Worm (Caenorhabditis elegans): ENCODE measurements around the gene Y32F6B.1.

Y32F6B.1 gene

ce11 chrV:10436612-10437011 lies 47.9 kb downstream of the Y32F6B.1 start, which contains the start of gene set-22:
Gene set-22 (plus strand): TSS chrV:10436912.
- TF ChIP-seq pros-1 (tag; optimal IDR thresholded peaks at IDR 0.05), result no peak
- no peak for TF ChIP-seq zip-5 (tag; optimal IDR thresholded peaks at IDR 0.05)
- TF ChIP-seq dve-1 (tag; optimal IDR thresholded peaks at IDR 0.05), result no peak
- TF ChIP-seq unc-3 (GFP tag; conservative IDR thresholded peaks at IDR 0.05), result no peak
- no peak for TF ChIP-seq unc-3 (tag; optimal IDR thresholded peaks at IDR 0.05)
- TF ChIP-seq rnt-1 (tag; optimal IDR thresholded peaks at IDR 0.05), result no peak
- TF ChIP-seq tbx-2 (tag; optimal IDR thresholded peaks at IDR 0.05), result no peak
- no peak for TF ChIP-seq ttx-3 (tag; optimal IDR thresholded peaks at IDR 0.05)
- TF ChIP-seq ceh-24 (tag; optimal IDR thresholded peaks at IDR 0.05), result no peak
- no peak for TF ChIP-seq mec-3 (tag; optimal IDR thresholded peaks at IDR 0.05; ENCODE audit: borderline replicate concordance)
- no peak for TF ChIP-seq lin-11 (tag; optimal IDR thresholded peaks at IDR 0.05)
- TF ChIP-seq che-1 (tag; optimal IDR thresholded peaks at IDR 0.05), result no peak
- no peak for TF ChIP-seq sox-2 (GFP tag; IDR thresholded peaks at IDR 0.05)

ce11 chrV:10435198-10435597 lies 49.3 kb downstream of the Y32F6B.1 start:
- no peak for TF ChIP-seq zip-5 (tag; optimal IDR thresholded peaks at IDR 0.05)
- TF ChIP-seq ceh-24 (tag; optimal IDR thresholded peaks at IDR 0.05), result no peak
- no peak for TF ChIP-seq lim-6 (tag; optimal IDR thresholded peaks at IDR 0.05)
- TF ChIP-seq hlh-15 (tag; optimal IDR thresholded peaks at IDR 0.05), result no peak
- no peak for TF ChIP-seq pag-3 (tag; optimal IDR thresholded peaks at IDR 0.05; ENCODE audit: borderline replicate concordance)
- no peak for TF ChIP-seq K09A11.1 (tag; optimal IDR thresholded peaks at IDR 0.05; ENCODE audit: insufficient read depth)
- no peak for TF ChIP-seq unc-42 (tag; optimal IDR thresholded peaks at IDR 0.05)
- TF ChIP-seq ttx-3 (tag; optimal IDR thresholded peaks at IDR 0.05), result no peak
- TF ChIP-seq ceh-18 (tag; optimal IDR thresholded peaks at IDR 0.05), result no peak
- no peak for TF ChIP-seq ama-1 (optimal IDR thresholded peaks at IDR 0.05)

- TF ChIP-seq C38D4.7 (GFP tag; optimal IDR thresholded peaks at IDR 0.05) (no peak), lin-11 (tag; optimal IDR thresholded peaks at IDR 0.05) (no peak), pqm-1 (tag; optimal IDR thresholded peaks at IDR 0.05) (no peak), pax-1 (tag; optimal IDR thresholded peaks at IDR 0.05) (no peak), ets-4 (tag; optimal IDR thresholded peaks at IDR 0.05) (no peak), nhr-11 (tag; optimal IDR thresholded peaks at IDR 0.05) (no peak), rnt-1 (tag; optimal IDR thresholded peaks at IDR 0.05) (no peak)
Measured at ce11 chrV:10433721-10434120, 50.8 kb downstream of the Y32F6B.1 start, which contains the start of gene Y32F6A.4. Gene Y32F6A.4 (minus strand): TSS chrV:10434067.

ce11 chrV:10432607-10433006 lies 51.9 kb downstream of the Y32F6B.1 start:
- TF ChIP-seq syd-9 (tag; optimal IDR thresholded peaks at IDR 0.05), result no peak
- TF ChIP-seq hlh-30 (tag; optimal IDR thresholded peaks at IDR 0.05; ENCODE audit: insufficient read depth), result no peak
- TF ChIP-seq ama-1 (optimal IDR thresholded peaks at IDR 0.05), result no peak
- TF ChIP-seq unc-55 (GFP tag; optimal IDR thresholded peaks at IDR 0.05), result no peak
- TF ChIP-seq ets-4 (tag; optimal IDR thresholded peaks at IDR 0.05), result no peak
- TF ChIP-seq dve-1 (tag; optimal IDR thresholded peaks at IDR 0.05), result no peak
- no peak for TF ChIP-seq fkh-6 (tag; optimal IDR thresholded peaks at IDR 0.05)
- no peak for TF ChIP-seq pha-2 (tag; optimal IDR thresholded peaks at IDR 0.05)
- no peak for TF ChIP-seq ceh-45 (GFP tag; IDR thresholded peaks at IDR 0.05)
- TF ChIP-seq lin-11 (tag; optimal IDR thresholded peaks at IDR 0.05), result no peak
- no peak for TF ChIP-seq sox-4 (tag; optimal IDR thresholded peaks at IDR 0.05)
- TF ChIP-seq fax-1 (tag; optimal IDR thresholded peaks at IDR 0.05), result no peak
- TF ChIP-seq elt-4 (tag; optimal IDR thresholded peaks at IDR 0.05), result no peak
- no peak for TF ChIP-seq zip-5 (tag; optimal IDR thresholded peaks at IDR 0.05)
- no peak for TF ChIP-seq madf-2 (tag; optimal IDR thresholded peaks at IDR 0.05)
- TF ChIP-seq fkh-10 (GFP tag; optimal IDR thresholded peaks at IDR 0.05), result no peak
- no peak for TF ChIP-seq K02D7.2 (tag; optimal IDR thresholded peaks at IDR 0.05)
- no peak for TF ChIP-seq hlh-6 (tag; optimal IDR thresholded peaks at IDR 0.05)

All from whole organism, late embryonic.